Worm (Caenorhabditis elegans): ENCODE results near the gene ced-9.

The ced-9 gene

ce11 chrIII:10311016-10311415 lies 24.0 kb upstream of the ced-9 start, which contains the start of gene T07A5.7:
T07A5.7 (minus strand) TSS chrIII:10311116.
- no peak for TF ChIP-seq ceh-83 (GFP tag; optimal IDR thresholded peaks at IDR 0.05)
- no peak for TF ChIP-seq snpc-4 (tag; optimal IDR thresholded peaks at IDR 0.05)
- no peak for TF ChIP-seq M03D4.4 (tag; optimal IDR thresholded peaks at IDR 0.05)
- no peak for TF ChIP-seq zip-8 (tag; optimal IDR thresholded peaks at IDR 0.05)
- no peak for TF ChIP-seq ceh-39 (tag; optimal IDR thresholded peaks at IDR 0.05)
- no peak for TF ChIP-seq ces-1 (GFP tag; optimal IDR thresholded peaks at IDR 0.05)
- TF ChIP-seq pha-4 (tag; optimal IDR thresholded peaks at IDR 0.05): no peak

- no peak for TF ChIP-seq elt-1 (tag; optimal IDR thresholded peaks at IDR 0.05; ENCODE audit: borderline replicate concordance, insufficient read depth)
- no peak for TF ChIP-seq nhr-76 (tag; optimal IDR thresholded peaks at IDR 0.05)
- TF ChIP-seq elt-3 (tag; optimal IDR thresholded peaks at IDR 0.05): no peak
- TF ChIP-seq nhr-237 (tag; optimal IDR thresholded peaks at IDR 0.05): no peak
- no peak for TF ChIP-seq drap-1 (GFP tag; optimal IDR thresholded peaks at IDR 0.05)
- no peak for TF ChIP-seq nhr-2 (tag; optimal IDR thresholded peaks at IDR 0.05)
- no peak for TF ChIP-seq flh-1 (GFP tag; optimal IDR thresholded peaks at IDR 0.05)
- no peak for TF ChIP-seq nhr-12 (tag; optimal IDR thresholded peaks at IDR 0.05)
- no peak for TF ChIP-seq ceh-43 (GFP tag; optimal IDR thresholded peaks at IDR 0.05)
- no peak for TF ChIP-seq ztf-11 (tag; optimal IDR thresholded peaks at IDR 0.05)
- TF ChIP-seq hlh-1 (tag; optimal IDR thresholded peaks at IDR 0.05): no peak
- TF ChIP-seq lsy-2 (tag; optimal IDR thresholded peaks at IDR 0.05): no peak
- no peak for TF ChIP-seq mep-1 (tag; optimal IDR thresholded peaks at IDR 0.05)
- no peak for TF ChIP-seq blmp-1 (tag; optimal IDR thresholded peaks at IDR 0.05)
- no peak for TF ChIP-seq bed-3 (GFP tag; optimal IDR thresholded peaks at IDR 0.05)
- TF ChIP-seq sptf-1 (tag; optimal IDR thresholded peaks at IDR 0.05): no peak
- no peak for TF ChIP-seq unc-120 (tag; optimal IDR thresholded peaks at IDR 0.05; ENCODE audit: poor library complexity, severe bottlenecking)
- TF ChIP-seq lin-32 (GFP tag; optimal IDR thresholded peaks at IDR 0.05): no peak
- TF ChIP-seq zip-8 (tag; optimal IDR thresholded peaks at IDR 0.05): no peak
- no peak for TF ChIP-seq mab-5 (tag; optimal IDR thresholded peaks at IDR 0.05)
Observed at ce11 chrIII:10314234-10314633, 20.7 kb upstream of the ced-9 start.

ce11 chrIII:10318062-10318609 lies 16.8 kb upstream of the ced-9 start, which contains the start of the genes unc-50 and ostf-4:
unc-50 (minus strand) TSS chrIII:10318162.
ostf-4 (minus strand) TSS chrIII:10318559.
- no peak for TF ChIP-seq unc-120 (tag; optimal IDR thresholded peaks at IDR 0.05; ENCODE audit: poor library complexity, severe bottlenecking)
- TF ChIP-seq mep-1 (tag; optimal IDR thresholded peaks at IDR 0.05): no peak
- TF ChIP-seq nhr-76 (tag; optimal IDR thresholded peaks at IDR 0.05): no peak
- TF ChIP-seq ztf-11 (tag; optimal IDR thresholded peaks at IDR 0.05): no peak
- no peak for TF ChIP-seq ceh-43 (GFP tag; optimal IDR thresholded peaks at IDR 0.05)
- no peak for TF ChIP-seq mab-5 (tag; optimal IDR thresholded peaks at IDR 0.05)
- TF ChIP-seq cnd-1 (tag; optimal IDR thresholded peaks at IDR 0.05): no peak
- TF ChIP-seq sem-2 (GFP tag; optimal IDR thresholded peaks at IDR 0.05): no peak
- no peak for TF ChIP-seq nhr-2 (tag; optimal IDR thresholded peaks at IDR 0.05)
- TF ChIP-seq lin-13 (tag; optimal IDR thresholded peaks at IDR 0.05): no peak
- TF ChIP-seq unc-62 (GFP tag; optimal IDR thresholded peaks at IDR 0.05): no peak
- TF ChIP-seq M03D4.4 (tag; optimal IDR thresholded peaks at IDR 0.05): no peak
- no peak for TF ChIP-seq elt-3 (tag; optimal IDR thresholded peaks at IDR 0.05)
- no peak for TF ChIP-seq blmp-1 (tag; optimal IDR thresholded peaks at IDR 0.05)
- no peak for TF ChIP-seq bed-3 (GFP tag; optimal IDR thresholded peaks at IDR 0.05)
- no peak for TF ChIP-seq tbx-8 (GFP tag; optimal IDR thresholded peaks at IDR 0.05)

ce11 chrIII:10318755-10319154 lies 16.2 kb upstream of the ced-9 start, which contains the start of gene unc-69:
unc-69 (plus strand) TSS chrIII:10318939.
- TF ChIP-seq elt-1 (tag; optimal IDR thresholded peaks at IDR 0.05; ENCODE audit: borderline replicate concordance, insufficient read depth): no peak
- no peak for TF ChIP-seq zip-8 (tag; optimal IDR thresholded peaks at IDR 0.05)
- TF ChIP-seq pha-4 (tag; optimal IDR thresholded peaks at IDR 0.05): peak; percentile 69
- no peak for TF ChIP-seq nhr-28 (tag; optimal IDR thresholded peaks at IDR 0.05)
- TF ChIP-seq lin-32 (GFP tag; optimal IDR thresholded peaks at IDR 0.05): no peak
- TF ChIP-seq M03D4.4 (tag; optimal IDR thresholded peaks at IDR 0.05): no peak
- TF ChIP-seq nhr-12 (tag; optimal IDR thresholded peaks at IDR 0.05): no peak
- TF ChIP-seq sptf-1 (tag; optimal IDR thresholded peaks at IDR 0.05): no peak
- no peak for TF ChIP-seq flh-1 (GFP tag; optimal IDR thresholded peaks at IDR 0.05)
- TF ChIP-seq mep-1 (tag; optimal IDR thresholded peaks at IDR 0.05): peak; percentile 30
- no peak for TF ChIP-seq ceh-43 (GFP tag; optimal IDR thresholded peaks at IDR 0.05)
- TF ChIP-seq unc-120 (tag; optimal IDR thresholded peaks at IDR 0.05; ENCODE audit: poor library complexity, severe bottlenecking): peak; percentile 21
- no peak for TF ChIP-seq mls-2 (tag; optimal IDR thresholded peaks at IDR 0.05)
- no peak for TF ChIP-seq unc-39 (tag; optimal IDR thresholded peaks at IDR 0.05)
- no peak for TF ChIP-seq cnd-1 (tag; optimal IDR thresholded peaks at IDR 0.05)
- no peak for TF ChIP-seq tbx-8 (GFP tag; optimal IDR thresholded peaks at IDR 0.05)
- peak; percentile 21 for TF ChIP-seq lin-13 (tag; optimal IDR thresholded peaks at IDR 0.05)
- TF ChIP-seq mab-5 (tag; optimal IDR thresholded peaks at IDR 0.05): no peak
- no peak for TF ChIP-seq nhr-76 (tag; optimal IDR thresholded peaks at IDR 0.05)
- peak; percentile 60 for TF ChIP-seq ces-1 (GFP tag; optimal IDR thresholded peaks at IDR 0.05)
- TF ChIP-seq hlh-1 (tag; optimal IDR thresholded peaks at IDR 0.05): peak; percentile 44
- peak; percentile 46 for TF ChIP-seq lsy-2 (tag; optimal IDR thresholded peaks at IDR 0.05)
- TF ChIP-seq ceh-39 (tag; optimal IDR thresholded peaks at IDR 0.05): no peak
